Fruit fly (Drosophila melanogaster): ENCODE results near the gene Kap-alpha3.
A peak's percentile ranks its signal among the peaks of the same experiment; 100 is the strongest.

Gene Kap-alpha3

DNA sequence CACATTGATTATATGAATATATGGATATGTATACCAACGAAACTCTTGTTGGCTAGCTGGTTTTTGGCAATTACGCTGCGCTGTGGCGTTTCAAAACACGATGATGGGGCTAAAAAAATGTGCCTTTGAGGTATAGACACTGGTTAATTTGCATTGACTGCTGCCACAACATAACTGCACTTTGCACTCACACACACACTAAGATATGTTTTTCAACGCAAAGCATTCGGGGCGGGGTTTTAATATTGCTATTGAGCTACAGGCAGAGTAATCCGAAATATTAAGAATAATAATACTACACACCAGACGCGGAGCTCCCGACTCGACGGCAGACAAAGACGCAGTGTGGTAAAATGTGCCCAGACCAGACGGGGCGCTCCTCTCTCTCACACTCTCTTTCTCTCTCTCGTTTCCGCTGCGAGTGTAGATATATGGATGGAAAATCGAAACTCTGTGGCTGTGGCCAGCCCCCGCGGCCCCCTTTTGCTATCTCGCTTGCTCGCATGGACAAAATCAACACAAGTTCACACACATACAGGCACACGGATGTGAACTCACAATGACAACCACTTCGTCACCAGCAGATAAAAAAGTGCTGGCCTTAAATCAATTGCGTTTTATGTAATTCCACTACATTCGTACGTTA, 26.4 kb downstream of the Kap-alpha3 start (continued):
- TF ChIP-seq cas (GFP tag; IDR thresholded peaks at IDR 0.05) (no peak), Poxn (GFP tag; IDR thresholded peaks at IDR 0.05) (no peak), Ets65A (GFP tag) (no peak), CG7786 (GFP tag; optimal IDR thresholded peaks at IDR 0.05) (no peak), fu2 (GFP tag; optimal IDR thresholded peaks at IDR 0.05) (peak; percentile 17), NFAT (GFP tag; IDR thresholded peaks at IDR 0.05) (no peak), B-H2 (GFP tag; optimal IDR thresholded peaks at IDR 0.05) (peak; percentile 50), CG5245 (GFP tag; optimal IDR thresholded peaks at IDR 0.05) (no peak), zfh1 (GFP tag; IDR thresholded peaks at IDR 0.05) (no peak), CG31365 (tag; optimal IDR thresholded peaks at IDR 0.05) (peak; percentile 63), CG11398 (GFP tag; optimal IDR thresholded peaks at IDR 0.05) (peak; percentile 63), CG1024 (GFP tag; IDR thresholded peaks at IDR 0.05) (no peak), CG3995 (GFP tag; optimal IDR thresholded peaks at IDR 0.05) (peak; percentile 5), Xbp1 (GFP tag; optimal IDR thresholded peaks at IDR 0.05) (no peak), CG5953 (GFP tag; IDR thresholded peaks at IDR 0.05) (no peak), NfI (GFP tag; optimal IDR thresholded peaks at IDR 0.05) (peak; percentile 31), CG8281 (tag; optimal IDR thresholded peaks at IDR 0.05) (peak; percentile 11), slbo (GFP tag; IDR thresholded peaks at IDR 0.05) (no peak), Hmr (GFP tag; optimal IDR thresholded peaks at IDR 0.05) (peak; percentile 77), nerfin-2 (GFP tag; IDR thresholded peaks at IDR 0.05; ENCODE audit: partially characterized antibody) (no peak), ato (GFP tag; IDR thresholded peaks at IDR 0.05; ENCODE audit: partially characterized antibody) (no peak), CG9215 (GFP tag; IDR thresholded peaks at IDR 0.05) (no peak), CG1647 (GFP tag; optimal IDR thresholded peaks at IDR 0.05) (no peak), CG3726 (GFP tag; IDR thresholded peaks at IDR 0.05) (no peak), z (GFP tag; IDR thresholded peaks at IDR 0.05) (no peak), CG12236 (GFP tag; optimal IDR thresholded peaks at IDR 0.05) (no peak), CG11560 (tag; IDR thresholded peaks at IDR 0.05) (no peak), gcm (GFP tag; optimal IDR thresholded peaks at IDR 0.05) (peak; percentile 68), crp (GFP tag; optimal IDR thresholded peaks at IDR 0.05) (no peak), Abd-B (GFP tag; optimal IDR thresholded peaks at IDR 0.05) (no peak), dm (GFP tag; optimal IDR thresholded peaks at IDR 0.05) (no peak), B-H1 (GFP tag; IDR thresholded peaks at IDR 0.05) (no peak), CG13296 (GFP tag; optimal IDR thresholded peaks at IDR 0.05) (peak; percentile 80), repo (GFP tag; optimal IDR thresholded peaks at IDR 0.05) (peak; percentile 9), Eip74EF (GFP tag; optimal IDR thresholded peaks at IDR 0.05) (peak in 1 of 2 experiments; percentile 83), CG5180 (GFP tag; optimal IDR thresholded peaks at IDR 0.05) (peak; percentile 59), chm (GFP tag; IDR thresholded peaks at IDR 0.05) (no peak), Drgx (GFP tag; IDR thresholded peaks at IDR 0.05) (no peak), odd (GFP tag; optimal IDR thresholded peaks at IDR 0.05) (peak; percentile 68), CG7963 (GFP tag; IDR thresholded peaks at IDR 0.05; ENCODE audit: partially characterized antibody) (no peak), Hmx (GFP tag; optimal IDR thresholded peaks at IDR 0.05) (no peak), ash1 (GFP tag; optimal IDR thresholded peaks at IDR 0.05) (peak; percentile 72), CG4404 (GFP tag; IDR thresholded peaks at IDR 0.05) (no peak), Blimp-1 (GFP tag; optimal IDR thresholded peaks at IDR 0.05) (no peak), wdn (GFP tag; IDR thresholded peaks at IDR 0.05) (no peak), CG15479 (GFP tag; optimal IDR thresholded peaks at IDR 0.05) (no peak), CG34376 (GFP tag; optimal IDR thresholded peaks at IDR 0.05) (peak; percentile 96), Sin3A (optimal IDR thresholded peaks at IDR 0.05) (no peak), CG32767 (GFP tag; IDR thresholded peaks at IDR 0.05) (no peak), jing (GFP tag; optimal IDR thresholded peaks at IDR 0.05) (no peak), CG4424 (GFP tag; optimal IDR thresholded peaks at IDR 0.05) (no peak)

All from whole organism, embryonic.